Fruit fly (Drosophila melanogaster) whole organism, larva: ENCODE measurements around the gene CG1246.

Source experiments
- noc ChIP-seq: fragments of 200-800 bp; sonication (Bioruptor generic); optimal IDR thresholded peaks from 3 replicates; lab custom pipeline; 2019; ENCODE audit warnings: missing biosample characterization, mild to moderate bottlenecking, missing genetic modification characterization, moderate library complexity

CG1246 gene

dm6 chr3L:2659339-2659738 is 11.5 kb downstream of the CG1246 start, which contains the start of gene CG33233:
Gene CG33233 (plus strand): TSS chr3L:2659639.
- no peak for TF ChIP-seq noc (tag; lab: Kevin White, UChicago)

- no peak for TF ChIP-seq noc (tag; lab: Kevin White, UChicago)
Observed at dm6 chr3L:2661322-2661721, 13.5 kb downstream of the CG1246 start, which contains the start of gene CG33234. Gene CG33234 (plus strand): TSS chr3L:2661622.
